Worm (Caenorhabditis elegans) whole organism, mixed stage, embryonic: ENCODE data around the gene ZK742.3.

ENCODE experiments used
- bed-3 ChIP-seq: fragments of 200-800 bp; sonication (Bioruptor generic); optimal IDR thresholded peaks from 3 replicates; lab custom pipeline; 2018; ENCODE audit warnings: mild to moderate bottlenecking, missing genetic modification characterization, moderate library complexity, missing compliant biosample characterization
- cnd-1 ChIP-seq: fragments of 200-800 bp; sonication (Bioruptor generic); optimal IDR thresholded peaks from 2 replicates; lab custom pipeline; 2018; ENCODE audit warnings: mild to moderate bottlenecking, missing genetic modification characterization, missing compliant biosample characterization
- elt-1 ChIP-seq: sonication (generic microtip); optimal IDR thresholded peaks from 2 replicates; lab custom pipeline; 2017; ENCODE audit warnings: missing genetic modification characterization, mild to moderate bottlenecking, missing compliant biosample characterization, antibody characterized with exemption, moderate library complexity, borderline replicate concordance; ENCODE audit not compliant: insufficient read depth
- lsy-2 ChIP-seq: fragments of 150-350 bp; optimal IDR thresholded peaks from 2 replicates; lab custom pipeline; 2014; ENCODE audit warnings: missing biosample characterization, missing genetic modification characterization
- mab-5 ChIP-seq: fragments of 150-350 bp; optimal IDR thresholded peaks from 2 replicates; lab custom pipeline; 2014; ENCODE audit warnings: missing biosample characterization, missing genetic modification characterization
- nhr-237 ChIP-seq: fragments of 150-350 bp; optimal IDR thresholded peaks from 2 replicates; lab custom pipeline; 2014; ENCODE audit warnings: missing biosample characterization, missing genetic modification characterization
- nhr-28 ChIP-seq: fragments of 150-350 bp; optimal IDR thresholded peaks from 2 replicates; lab custom pipeline; 2014; ENCODE audit warnings: missing biosample characterization, missing genetic modification characterization
- nhr-76 ChIP-seq: sonication (generic microtip); optimal IDR thresholded peaks from 2 replicates; lab custom pipeline; 2017; ENCODE audit warnings: missing biosample characterization, missing genetic modification characterization
- pha-4 ChIP-seq: fragments of 150-350 bp; optimal IDR thresholded peaks from 2 replicates; lab custom pipeline; 2018; ENCODE audit warnings: missing biosample characterization, missing genetic modification reagents, missing genetic modification characterization
- unc-62 ChIP-seq: fragments of 150-350 bp; optimal IDR thresholded peaks from 2 replicates; lab custom pipeline; 2014; ENCODE audit warnings: missing biosample characterization, missing genetic modification reagents, missing genetic modification characterization

- TF ChIP-seq elt-1 (tag; lab: Kevin White, UChicago) (no peak), unc-62 (GFP tag; lab: Kevin White, UChicago) (no peak), pha-4 (tag; lab: Kevin White, UChicago) (no peak), nhr-237 (no peak), nhr-28 (no peak), mab-5 (tag; lab: Kevin White, UChicago) (no peak), cnd-1 (tag; lab: Kevin White, UChicago) (no peak), bed-3 (GFP tag; lab: Kevin White, UChicago) (no peak), lsy-2 (tag; lab: Kevin White, UChicago) (no peak), nhr-76 (no peak)
These were observed 32.5 kb upstream of the ZK742.3 start, which contains the start of gene grd-8 for ce11 chrV:7842228-7842627.
